Worm (Caenorhabditis elegans) whole organism, L1 larva: ENCODE measurements around the gene pxn-2.

ENCODE experiments used
- C04F5.9 ChIP-seq: sonication (generic microtip); optimal IDR thresholded peaks from 2 replicates; lab custom pipeline; 2016; ENCODE audit warnings: missing genetic modification characterization, missing compliant biosample characterization
- C34B4.2 ChIP-seq: sonication (generic microtip); optimal IDR thresholded peaks from 2 replicates; lab custom pipeline; 2017; ENCODE audit warnings: mild to moderate bottlenecking, missing genetic modification characterization, missing compliant biosample characterization
- F16B12.6 ChIP-seq: fragments of 150-350 bp; optimal IDR thresholded peaks from 2 replicates; lab custom pipeline; 2014; ENCODE audit warnings: missing biosample characterization, missing genetic modification characterization
- Y116A8C.19 ChIP-seq: sonication (generic microtip); optimal IDR thresholded peaks from 2 replicates; lab custom pipeline; 2016; ENCODE audit warnings: missing compliant biosample characterization, missing genetic modification characterization, borderline replicate concordance
- aha-1 ChIP-seq: fragments of 150-350 bp; optimal IDR thresholded peaks from 2 replicates; lab custom pipeline; 2014; ENCODE audit warnings: missing biosample characterization, missing genetic modification characterization
- aly-2 ChIP-seq: fragments of 150-350 bp; optimal IDR thresholded peaks from 2 replicates; lab custom pipeline; 2014; ENCODE audit warnings: missing biosample characterization, missing genetic modification characterization
- ama-1 ChIP-seq: fragments of 150-350 bp; optimal IDR thresholded peaks from 2 replicates; lab custom pipeline; 2014
- blmp-1 ChIP-seq: fragments of 150-350 bp; optimal IDR thresholded peaks from 2 replicates; lab custom pipeline; 2014; ENCODE audit warnings: missing biosample characterization, missing genetic modification characterization
- ceh-8 ChIP-seq: fragments of 200-800 bp; sonication (Bioruptor generic); optimal IDR thresholded peaks from 2 replicates; lab custom pipeline; 2018; ENCODE audit warnings: mild to moderate bottlenecking, missing genetic modification characterization, moderate library complexity, missing compliant biosample characterization
- ceh-82 ChIP-seq, 3 experiments: fragments of 150-350 bp in 1 of 3; sonication (generic microtip) in 2 of 3; optimal IDR thresholded peaks; 2 replicates each; lab custom pipeline; 2014 to 2017; ENCODE audit warnings: missing biosample characterization in 3 of 3, missing genetic modification characterization in 3 of 3
- ceh-88 ChIP-seq: fragments of 200-800 bp; sonication (Bioruptor generic); IDR thresholded peaks from 2 replicates; pipeline ENCODE4 v1.3.6; 2022; ENCODE audit warnings: missing genetic modification characterization, missing compliant biosample characterization
- efl-1 ChIP-seq, 4 experiments: fragments of 150-350 bp; optimal IDR thresholded peaks in 3 of 4; peaks in 1 of 4; 1 replicate in 1 of 4; 2 replicates in 3 of 4; lab custom pipeline; 2014; ENCODE audit warnings: missing biosample characterization in 2 of 4, missing genetic modification characterization in 2 of 4, missing genetic modification reagents in 2 of 4
- fkh-8 ChIP-seq: sonication (generic microtip); optimal IDR thresholded peaks from 2 replicates; lab custom pipeline; 2016; ENCODE audit warnings: mild to moderate bottlenecking, missing genetic modification characterization, missing compliant biosample characterization
- fos-1 ChIP-seq: fragments of 150-350 bp; optimal IDR thresholded peaks from 2 replicates; lab custom pipeline; 2014; ENCODE audit warnings: missing biosample characterization, missing genetic modification characterization
- hlh-17 ChIP-seq: fragments of 200-800 bp; sonication (Bioruptor generic); optimal IDR thresholded peaks from 2 replicates; lab custom pipeline; 2018; ENCODE audit warnings: missing genetic modification characterization, mild to moderate bottlenecking, missing compliant biosample characterization, moderate library complexity, borderline replicate concordance
- hpl-2 ChIP-seq: fragments of 150-350 bp; optimal IDR thresholded peaks from 2 replicates; lab custom pipeline; 2014; ENCODE audit warnings: missing biosample characterization, missing genetic modification reagents, missing genetic modification characterization
- jun-1 ChIP-seq: fragments of 150-350 bp; optimal IDR thresholded peaks from 2 replicates; lab custom pipeline; 2014; ENCODE audit warnings: missing biosample characterization, missing genetic modification reagents, missing genetic modification characterization
- lin-14 ChIP-seq: fragments of 200-800 bp; sonication (Bioruptor generic); optimal IDR thresholded peaks from 2 replicates; lab custom pipeline; 2018; ENCODE audit warnings: mild to moderate bottlenecking, missing genetic modification characterization, moderate library complexity, missing compliant biosample characterization
- lin-39 ChIP-seq: fragments of 150-350 bp; optimal IDR thresholded peaks from 2 replicates; lab custom pipeline; 2014; ENCODE audit warnings: missing biosample characterization, missing genetic modification reagents, missing genetic modification characterization
- lsy-2 ChIP-seq, 2 experiments: fragments of 150-350 bp; optimal IDR thresholded peaks; 2 replicates each; lab custom pipeline; 2014; ENCODE audit warnings: missing biosample characterization in 2 of 2, missing genetic modification characterization in 2 of 2
- nhr-19 ChIP-seq: fragments of 200-800 bp; sonication (Bioruptor generic); conservative IDR thresholded peaks from 2 replicates; pipeline ENCODE4 v1.3.6; 2022; ENCODE audit warnings: missing genetic modification characterization, missing compliant biosample characterization
- nhr-28 ChIP-seq: fragments of 150-350 bp; optimal IDR thresholded peaks from 2 replicates; lab custom pipeline; 2014; ENCODE audit warnings: missing biosample characterization, missing genetic modification characterization
- nhr-47 ChIP-seq: sonication (generic microtip); optimal IDR thresholded peaks from 2 replicates; lab custom pipeline; 2016; ENCODE audit warnings: mild to moderate bottlenecking, missing genetic modification characterization, moderate library complexity, missing compliant biosample characterization
- nhr-76 ChIP-seq: sonication (generic microtip); optimal IDR thresholded peaks from 2 replicates; lab custom pipeline; 2017; ENCODE audit warnings: missing biosample characterization, missing genetic modification characterization
- nhr-77 ChIP-seq: fragments of 150-350 bp; optimal IDR thresholded peaks from 2 replicates; lab custom pipeline; 2014; ENCODE audit warnings: missing biosample characterization, missing genetic modification characterization
- nhr-84 ChIP-seq: sonication (generic microtip); optimal IDR thresholded peaks from 2 replicates; lab custom pipeline; 2017; ENCODE audit warnings: missing biosample characterization, missing genetic modification characterization
- nhr-90 ChIP-seq: sonication (generic microtip); optimal IDR thresholded peaks from 2 replicates; lab custom pipeline; 2016; ENCODE audit warnings: mild to moderate bottlenecking, missing genetic modification characterization, missing compliant biosample characterization; ENCODE audit not compliant: poor library complexity
- pag-3 ChIP-seq: sonication (generic microtip); optimal IDR thresholded peaks from 2 replicates; lab custom pipeline; 2017; ENCODE audit warnings: missing genetic modification characterization, mild to moderate bottlenecking, missing compliant biosample characterization, antibody characterized with exemption, borderline replicate concordance; ENCODE audit not compliant: insufficient read depth
- pax-3 ChIP-seq: fragments of 200-800 bp; sonication (Bioruptor generic); optimal IDR thresholded peaks from 2 replicates; lab custom pipeline; 2018; ENCODE audit warnings: mild to moderate bottlenecking, missing genetic modification characterization, moderate library complexity, missing compliant biosample characterization
- pqm-1 ChIP-seq: sonication (generic microtip); optimal IDR thresholded peaks from 3 replicates; lab custom pipeline; 2017; ENCODE audit warnings: missing biosample characterization, missing genetic modification characterization
- snpc-4 ChIP-seq: fragments of 150-350 bp; optimal IDR thresholded peaks from 2 replicates; lab custom pipeline; 2014; ENCODE audit warnings: missing biosample characterization, missing genetic modification characterization
- sox-4 ChIP-seq: sonication (generic microtip); optimal IDR thresholded peaks from 2 replicates; lab custom pipeline; 2016; ENCODE audit warnings: missing genetic modification characterization, missing compliant biosample characterization
- sptf-1 ChIP-seq: fragments of 150-350 bp; optimal IDR thresholded peaks from 2 replicates; lab custom pipeline; 2014; ENCODE audit warnings: missing biosample characterization, missing genetic modification characterization
- swsn-7 ChIP-seq: sonication (generic microtip); optimal IDR thresholded peaks from 2 replicates; lab custom pipeline; 2016; ENCODE audit warnings: missing genetic modification characterization, missing compliant biosample characterization
- tbx-2 ChIP-seq: sonication (generic microtip); optimal IDR thresholded peaks from 2 replicates; lab custom pipeline; 2016; ENCODE audit warnings: missing genetic modification characterization, missing compliant biosample characterization
- tlp-1 ChIP-seq: fragments of 150-350 bp; optimal IDR thresholded peaks from 2 replicates; lab custom pipeline; 2014; ENCODE audit warnings: missing biosample characterization, missing genetic modification characterization
- unc-130 ChIP-seq: fragments of 150-350 bp; optimal IDR thresholded peaks from 2 replicates; lab custom pipeline; 2017; ENCODE audit warnings: missing biosample characterization, missing genetic modification characterization, inconsistent platforms
- unc-30 ChIP-seq: sonication (generic microtip); optimal IDR thresholded peaks from 2 replicates; lab custom pipeline; 2017; ENCODE audit warnings: missing biosample characterization, missing genetic modification characterization
- unc-62 ChIP-seq: fragments of 150-350 bp; optimal IDR thresholded peaks from 2 replicates; lab custom pipeline; 2014; ENCODE audit warnings: missing biosample characterization, missing genetic modification reagents, missing genetic modification characterization
- vab-15 ChIP-seq: sonication (generic microtip); optimal IDR thresholded peaks from 2 replicates; lab custom pipeline; 2017; ENCODE audit warnings: missing genotype, mild to moderate bottlenecking, missing genetic modification characterization, missing compliant biosample characterization
- xbp-1 ChIP-seq: sonication (generic microtip); optimal IDR thresholded peaks from 2 replicates; lab custom pipeline; 2016; ENCODE audit warnings: missing genetic modification characterization, missing compliant biosample characterization

The pxn-2 gene

DNA sequence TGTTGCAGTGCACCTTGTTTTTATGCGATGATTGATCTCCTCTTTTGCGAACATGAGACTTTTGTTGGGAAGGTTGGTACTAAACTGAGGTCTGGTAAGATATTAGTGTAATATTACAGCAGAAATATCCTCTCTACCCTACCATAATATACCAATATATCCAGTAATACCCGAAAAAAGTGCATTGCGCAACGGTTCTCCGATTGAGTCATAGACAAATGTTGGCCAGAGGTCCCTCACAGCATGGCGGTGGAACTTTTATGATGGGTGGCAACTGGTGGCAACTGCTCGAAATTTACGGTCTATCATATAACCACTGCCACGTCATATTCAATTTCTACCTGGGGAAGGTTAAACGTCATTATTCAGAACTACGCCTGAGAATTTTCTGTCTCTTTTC is 10.2 kb upstream of the pxn-2 start:
- TF ChIP-seq efl-1 (optimal IDR thresholded peaks at IDR 0.05; lab: Kevin White, UChicago) (no peak), efl-1 (GFP tag; optimal IDR thresholded peaks at IDR 0.05 in 1 of 2; lab: Kevin White, UChicago) (peak in 1 of 2 experiments; percentile 6), sox-4 (tag; lab: Kevin White, UChicago) (no peak)

DNA sequence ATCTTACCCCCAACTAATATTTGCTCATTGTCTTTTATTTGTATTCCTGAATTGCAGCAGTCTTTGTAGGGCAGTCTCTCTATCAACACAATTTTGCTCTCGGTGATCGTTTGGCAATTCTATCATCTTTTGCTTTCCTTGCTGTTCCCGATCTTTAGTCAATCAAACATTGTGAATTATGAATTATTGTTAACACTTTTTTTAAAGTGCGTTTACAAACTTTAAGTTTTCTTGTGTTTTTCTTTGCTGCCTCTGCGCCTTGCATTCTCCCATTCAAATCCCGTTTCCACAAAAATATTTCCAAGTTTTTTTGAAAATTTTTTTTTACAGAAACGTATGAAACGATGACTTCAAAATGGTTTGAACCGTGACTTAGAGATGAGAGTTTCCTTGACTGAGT is 3.0 kb upstream of the pxn-2 start, which contains the start of gene ver-4:
Gene ver-4 (plus strand): TSS at position 301 of the 400 bp plus-strand sequence.
- TF ChIP-seq ama-1 (lab: Kevin White, UChicago): no peak
- no peak for TF ChIP-seq tbx-2 (tag; lab: Kevin White, UChicago)
- no peak for TF ChIP-seq F16B12.6 (tag; lab: Kevin White, UChicago)
- no peak for TF ChIP-seq sptf-1
- no peak for TF ChIP-seq pag-3
- no peak for TF ChIP-seq nhr-84
- TF ChIP-seq tlp-1 (tag; lab: Kevin White, UChicago): no peak
- TF ChIP-seq lin-14: no peak
- no peak for TF ChIP-seq nhr-90 (tag; lab: Kevin White, UChicago)
- no peak for TF ChIP-seq fkh-8 (tag; lab: Kevin White, UChicago)
- TF ChIP-seq pqm-1 (tag; lab: Kevin White, UChicago): no peak
- TF ChIP-seq lin-39 (tag; lab: Kevin White, UChicago): no peak
- TF ChIP-seq nhr-76: no peak
- no peak for TF ChIP-seq nhr-19 (GFP tag; lab: Robert Waterston, UW)
- no peak for TF ChIP-seq nhr-77
- TF ChIP-seq unc-130 (tag; lab: Kevin White, UChicago): no peak

DNA sequence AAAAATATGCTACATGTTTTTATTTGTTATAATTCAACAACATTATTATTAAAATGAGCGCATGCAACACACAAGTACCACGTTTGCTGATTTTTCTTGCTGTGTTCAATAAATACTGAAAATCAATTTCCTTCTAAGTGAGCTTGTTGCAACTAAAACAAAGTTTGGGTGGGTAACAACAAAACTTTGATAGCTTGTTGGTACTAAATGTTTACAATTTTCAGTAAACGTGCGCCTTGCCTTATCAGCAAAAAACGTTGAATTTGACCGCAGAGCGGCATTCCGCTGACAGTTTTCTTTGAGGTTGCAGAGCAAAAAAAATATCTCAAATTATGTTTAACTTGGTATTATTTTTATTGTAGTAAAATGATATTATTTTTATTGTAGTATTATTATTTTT is 2.3 kb upstream of the pxn-2 start:
- TF ChIP-seq hlh-17 (no peak), aha-1 (no peak), vab-15 (no peak), nhr-19 (GFP tag; lab: Robert Waterston, UW) (no peak), xbp-1 (tag; lab: Kevin White, UChicago) (no peak), ceh-88 (GFP tag; lab: Robert Waterston, UW) (no peak)
- TF ChIP-seq, all 84 proteins: peak for 0

DNA sequence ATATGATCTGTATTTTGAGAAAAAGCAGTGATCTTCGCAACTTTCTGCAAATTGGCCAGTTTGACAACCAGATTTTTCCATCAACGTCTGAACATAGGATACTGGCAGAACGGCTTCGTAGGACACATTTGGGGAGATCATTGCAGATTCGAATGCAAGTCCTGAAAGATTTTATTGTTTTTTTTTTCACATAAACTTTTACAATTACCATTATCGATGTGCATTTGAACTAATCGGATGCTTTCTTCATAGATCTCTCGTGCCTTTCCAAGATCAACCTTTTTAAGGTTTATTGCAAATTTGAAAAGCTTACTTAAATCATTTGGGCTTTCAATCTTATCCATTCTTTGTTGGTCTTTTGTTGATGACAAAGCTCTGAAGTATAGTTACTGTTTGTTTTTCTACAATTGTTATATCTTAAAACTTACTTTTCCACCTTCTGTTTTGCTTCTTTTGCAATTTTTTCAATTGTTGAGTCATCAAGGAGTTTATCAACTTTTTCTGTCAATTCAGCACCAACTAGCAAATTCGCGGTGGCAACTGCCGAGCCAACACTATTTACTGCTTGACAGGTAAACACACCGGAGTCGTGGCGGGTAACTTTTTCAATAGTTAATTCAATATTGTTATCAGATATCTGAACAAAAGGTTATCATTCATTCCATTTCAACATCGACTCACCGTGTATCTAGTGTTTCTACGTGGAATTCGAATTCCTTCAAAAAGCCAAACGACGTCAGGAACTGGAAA is 2.5 kb downstream of the pxn-2 start:
- TF ChIP-seq nhr-28 (tag; lab: Kevin White, UChicago): no peak
- no peak for TF ChIP-seq Y116A8C.19 (tag; lab: Kevin White, UChicago)
- TF ChIP-seq nhr-84: no peak
- TF ChIP-seq nhr-19 (GFP tag; lab: Robert Waterston, UW): no peak
- no peak for TF ChIP-seq efl-1 (optimal IDR thresholded peaks at IDR 0.05; lab: Kevin White, UChicago)
- TF ChIP-seq efl-1 (GFP tag; optimal IDR thresholded peaks at IDR 0.05 in 1 of 2; lab: Kevin White, UChicago): peak in 1 of 2 experiments; percentile 91
- TF ChIP-seq snpc-4 (tag; lab: Kevin White, UChicago): no peak
- no peak for TF ChIP-seq ama-1 (lab: Kevin White, UChicago)
- no peak for TF ChIP-seq ceh-8
- no peak for TF ChIP-seq jun-1 (tag; lab: Kevin White, UChicago)
- TF ChIP-seq, all 84 proteins: peak for 1

DNA sequence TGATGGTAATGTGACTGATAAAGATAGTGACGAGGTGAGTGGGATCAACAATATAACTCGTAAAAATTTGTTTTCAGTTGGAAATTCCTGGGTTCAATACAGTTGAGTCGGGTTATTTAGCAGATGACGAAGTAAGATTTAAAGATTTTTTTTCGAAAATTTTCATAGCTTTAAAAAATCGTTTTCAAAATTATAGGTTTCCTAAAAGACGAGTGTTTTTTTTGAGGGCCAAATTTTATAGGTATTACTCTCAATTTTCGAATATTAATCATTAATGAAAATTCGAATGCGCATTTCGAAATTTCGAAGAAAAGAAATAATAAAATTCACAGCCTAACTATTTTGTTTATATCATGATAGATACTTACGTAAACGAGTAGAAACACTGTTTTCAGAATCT is 8.0 kb downstream of the pxn-2 start:
- no peak for TF ChIP-seq efl-1 (optimal IDR thresholded peaks at IDR 0.05; lab: Kevin White, UChicago)
- TF ChIP-seq efl-1 (GFP tag; optimal IDR thresholded peaks at IDR 0.05 in 1 of 2; lab: Kevin White, UChicago): peak in 1 of 2 experiments; percentile 24
- TF ChIP-seq nhr-77: no peak
- TF ChIP-seq, all 84 proteins: peak for 1

DNA sequence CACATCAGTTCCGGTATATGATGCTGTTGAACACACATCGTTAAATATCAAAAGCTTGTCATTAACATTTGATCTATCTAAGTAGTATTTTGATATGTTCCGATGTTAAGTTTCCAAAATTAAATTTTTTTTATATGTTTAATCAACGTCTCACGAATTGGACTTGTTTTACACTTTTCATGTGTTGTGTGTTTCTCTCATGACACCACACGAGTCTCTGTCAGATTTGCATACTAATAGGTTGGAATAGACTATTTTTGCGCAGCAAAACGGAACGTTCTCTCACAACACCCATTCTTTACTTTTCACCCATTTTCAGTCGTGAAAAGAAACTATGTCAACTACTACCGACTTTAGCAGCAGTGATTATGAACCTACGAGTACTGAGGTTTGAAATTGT is 8.5 kb downstream of the pxn-2 start, which contains the start of gene K09C8.8:
Gene K09C8.8 (plus strand): TSS at position 301 of the 400 bp plus-strand sequence.
- TF ChIP-seq blmp-1 (tag; lab: Kevin White, UChicago): no peak
- no peak for TF ChIP-seq lin-39 (tag; lab: Kevin White, UChicago)
- TF ChIP-seq ceh-82 (tag; optimal IDR thresholded peaks at IDR 0.05; lab: Kevin White, UChicago): no peak
- no peak for TF ChIP-seq xbp-1 (tag; lab: Kevin White, UChicago)
- TF ChIP-seq lsy-2 (tag; optimal IDR thresholded peaks at IDR 0.05; lab: Kevin White, UChicago): no peak
- no peak for TF ChIP-seq unc-30 (tag; lab: Kevin White, UChicago)
- TF ChIP-seq fos-1: no peak
- no peak for TF ChIP-seq tbx-2 (tag; lab: Kevin White, UChicago)
- TF ChIP-seq C04F5.9 (tag; lab: Kevin White, UChicago): no peak
- no peak for TF ChIP-seq lin-14
- no peak for TF ChIP-seq aly-2 (tag; lab: Kevin White, UChicago)
- no peak for TF ChIP-seq C34B4.2
- TF ChIP-seq hpl-2 (GFP tag; lab: Kevin White, UChicago): no peak
- no peak for TF ChIP-seq swsn-7 (tag; lab: Kevin White, UChicago)
- no peak for TF ChIP-seq nhr-47
- no peak for TF ChIP-seq pax-3 (tag; lab: Kevin White, UChicago)
- no peak for TF ChIP-seq unc-62 (GFP tag; lab: Kevin White, UChicago)
- TF ChIP-seq tlp-1 (tag; lab: Kevin White, UChicago): no peak
- no peak for TF ChIP-seq unc-130 (tag; lab: Kevin White, UChicago)
